Fruit fly (Drosophila melanogaster) whole organism, embryonic: ENCODE results near the gene CG11370.

Experiments
- Antp ChIP-seq: fragments of 200-800 bp; sonication (Bioruptor generic); optimal IDR thresholded peaks from 3 replicates; lab custom pipeline; 2016; ENCODE audit warnings: missing biosample characterization, missing genetic modification characterization
- BEAF-32 ChIP-seq: fragments of 200-800 bp; sonication (Bioruptor generic); optimal IDR thresholded peaks from 3 replicates; lab custom pipeline; 2017; ENCODE audit warnings: missing biosample characterization, missing genetic modification characterization, mild to moderate bottlenecking, moderate library complexity, missing genetic modification reagents
- CG10543 ChIP-seq: fragments of 200-800 bp; sonication (Bioruptor generic); optimal IDR thresholded peaks from 3 replicates; lab custom pipeline; 2017; ENCODE audit warnings: missing biosample characterization, mild to moderate bottlenecking, missing genetic modification characterization, moderate library complexity
- CG11398 ChIP-seq: fragments of 200-800 bp; sonication (Bioruptor generic); optimal IDR thresholded peaks from 2 replicates; lab custom pipeline; 2016; ENCODE audit warnings: missing biosample characterization, missing genetic modification characterization
- CG11560 ChIP-seq: fragments of 200-800 bp; sonication (Bioruptor generic); IDR thresholded peaks from 3 replicates; pipeline ENCODE4 v1.3.6; 2022; ENCODE audit warnings: missing biosample characterization, missing genetic modification characterization
- CG12942 ChIP-seq: fragments of 200-800 bp; sonication (Bioruptor generic); optimal IDR thresholded peaks from 3 replicates; lab custom pipeline; 2016; ENCODE audit warnings: missing biosample characterization, missing genetic modification characterization
- CG13296 ChIP-seq: fragments of 200-800 bp; sonication (Bioruptor generic); optimal IDR thresholded peaks from 3 replicates; lab custom pipeline; 2018; ENCODE audit warnings: missing biosample characterization, mild to moderate bottlenecking, missing genetic modification characterization
- CG16815 ChIP-seq: fragments of 200-800 bp; sonication (Bioruptor generic); optimal IDR thresholded peaks from 3 replicates; lab custom pipeline; 2017; ENCODE audit warnings: missing biosample characterization, mild to moderate bottlenecking, missing genetic modification characterization
- CG18619 ChIP-seq: fragments of 200-800 bp; sonication (Bioruptor generic); optimal IDR thresholded peaks from 3 replicates; lab custom pipeline; 2017; ENCODE audit warnings: missing biosample characterization, mild to moderate bottlenecking, missing genetic modification characterization
- CG2120 ChIP-seq: fragments of 200-800 bp; sonication (Bioruptor generic); optimal IDR thresholded peaks from 3 replicates; lab custom pipeline; 2016; ENCODE audit warnings: missing biosample characterization, missing genetic modification characterization
- CG2202 ChIP-seq: fragments of 200-800 bp; sonication (Bioruptor generic); optimal IDR thresholded peaks from 2 replicates; lab custom pipeline; 2018; ENCODE audit warnings: missing biosample characterization, mild to moderate bottlenecking, missing genetic modification characterization
- CG3065 ChIP-seq: fragments of 200-800 bp; sonication (Bioruptor generic); optimal IDR thresholded peaks from 2 replicates; lab custom pipeline; 2016; ENCODE audit warnings: missing biosample characterization, missing genetic modification characterization
- CG3407 ChIP-seq: fragments of 200-800 bp; sonication (Bioruptor generic); optimal IDR thresholded peaks from 2 replicates; lab custom pipeline; 2018; ENCODE audit warnings: missing biosample characterization, mild to moderate bottlenecking, missing genetic modification characterization
- CG3995 ChIP-seq: fragments of 200-800 bp; sonication (Bioruptor generic); optimal IDR thresholded peaks from 3 replicates; lab custom pipeline; 2016; ENCODE audit warnings: missing biosample characterization, missing genetic modification characterization
- CG4820 ChIP-seq: fragments of 200-800 bp; sonication (Bioruptor generic); optimal IDR thresholded peaks from 3 replicates; lab custom pipeline; 2016; ENCODE audit warnings: missing biosample characterization, missing genetic modification characterization
- CG7357 ChIP-seq: fragments of 200-800 bp; sonication (Bioruptor generic); IDR thresholded peaks from 3 replicates; pipeline ENCODE4 v1.3.6; 2022; ENCODE audit warnings: missing biosample characterization, missing genetic modification characterization
- CG9215 ChIP-seq: fragments of 200-800 bp; sonication (Bioruptor generic); IDR thresholded peaks from 2 replicates; pipeline ENCODE4 v1.3.6; 2022; ENCODE audit warnings: missing biosample characterization, missing genetic modification characterization
- CTCF ChIP-seq: fragments of 200-800 bp; sonication (Bioruptor generic); optimal IDR thresholded peaks from 2 replicates; lab custom pipeline; 2017; ENCODE audit warnings: missing biosample characterization, mild to moderate bottlenecking, missing genetic modification characterization, moderate library complexity
- Dad ChIP-seq: fragments of 200-800 bp; sonication (Bioruptor generic); optimal IDR thresholded peaks from 3 replicates; lab custom pipeline; 2016; ENCODE audit warnings: missing biosample characterization, missing genetic modification characterization
- Dref ChIP-seq: fragments of 200-800 bp; sonication (Bioruptor generic); IDR thresholded peaks from 2 replicates; pipeline ENCODE4 v1.3.6; 2022; ENCODE audit warnings: missing biosample characterization, missing genetic modification characterization
- E2f1 ChIP-seq: fragments of 200-800 bp; sonication (Bioruptor generic); IDR thresholded peaks from 2 replicates; pipeline ENCODE4 v1.3.6; 2022; ENCODE audit warnings: missing biosample characterization, missing genetic modification characterization
- HLH4C ChIP-seq: fragments of 200-800 bp; sonication (Bioruptor generic); IDR thresholded peaks from 3 replicates; pipeline ENCODE4 v1.3.6; 2022; ENCODE audit warnings: missing biosample characterization, missing genetic modification characterization; ENCODE audit not compliant: partially characterized antibody
- Hmr ChIP-seq: fragments of 200-800 bp; sonication (Bioruptor generic); optimal IDR thresholded peaks from 3 replicates; lab custom pipeline; 2017; ENCODE audit warnings: mild to moderate bottlenecking, missing biosample characterization, missing genetic modification reagents, missing genetic modification characterization
- Hsf ChIP-seq: fragments of 200-800 bp; sonication (Bioruptor generic); optimal IDR thresholded peaks from 3 replicates; lab custom pipeline; 2016; ENCODE audit warnings: missing biosample characterization, missing genetic modification characterization
- Mad ChIP-seq: fragments of 200-800 bp; sonication (Bioruptor generic); optimal IDR thresholded peaks from 2 replicates; lab custom pipeline; 2016; ENCODE audit warnings: missing biosample characterization, missing genetic modification characterization
- Meics ChIP-seq: fragments of 200-800 bp; sonication (Bioruptor generic); optimal IDR thresholded peaks from 2 replicates; lab custom pipeline; 2017; ENCODE audit warnings: missing biosample characterization, mild to moderate bottlenecking, missing genetic modification characterization
- NC2β ChIP-seq: fragments of 200-800 bp; sonication (Bioruptor generic); optimal IDR thresholded peaks from 2 replicates; lab custom pipeline; 2016; ENCODE audit warnings: missing biosample characterization, missing genetic modification characterization
- Sox102F ChIP-seq: fragments of 200-800 bp; sonication (Bioruptor generic); optimal IDR thresholded peaks from 2 replicates; lab custom pipeline; 2018; ENCODE audit warnings: missing biosample characterization, mild to moderate bottlenecking, missing genetic modification characterization, moderate library complexity
- Ssrp ChIP-seq: fragments of 200-800 bp; sonication (Bioruptor generic); optimal IDR thresholded peaks from 2 replicates; lab custom pipeline; 2018; ENCODE audit warnings: missing biosample characterization, mild to moderate bottlenecking, missing genetic modification characterization, moderate library complexity
- abd-A ChIP-seq: fragments of 200-800 bp; sonication (Bioruptor generic); optimal IDR thresholded peaks from 3 replicates; lab custom pipeline; 2019; ENCODE audit warnings: missing biosample characterization, mild to moderate bottlenecking, missing genetic modification characterization, moderate library complexity
- cad ChIP-seq: fragments of >200 bp; optimal IDR thresholded peaks from 2 replicates; lab custom pipeline; 2017; ENCODE audit warnings: missing biosample characterization, missing genetic modification characterization
- cato ChIP-seq: fragments of 200-800 bp; sonication (Bioruptor generic); optimal IDR thresholded peaks from 2 replicates; lab custom pipeline; 2016; ENCODE audit warnings: missing biosample characterization, missing genetic modification characterization, borderline replicate concordance
- disco-r ChIP-seq: fragments of 200-800 bp; sonication (Bioruptor generic); optimal IDR thresholded peaks from 2 replicates; lab custom pipeline; 2016; ENCODE audit warnings: missing biosample characterization, missing genetic modification characterization
- en ChIP-seq: fragments of 200-800 bp; sonication (Bioruptor generic); optimal IDR thresholded peaks from 2 replicates; lab custom pipeline; 2016; ENCODE audit warnings: missing biosample characterization, missing genetic modification characterization
- fru ChIP-seq: fragments of >200 bp; optimal IDR thresholded peaks from 2 replicates; lab custom pipeline; 2017
- her ChIP-seq: fragments of 200-800 bp; sonication (Bioruptor generic); optimal IDR thresholded peaks from 2 replicates; lab custom pipeline; 2016; ENCODE audit warnings: missing biosample characterization, missing genetic modification characterization
- kay ChIP-seq: fragments of 200-800 bp; sonication (Bioruptor generic); optimal IDR thresholded peaks from 2 replicates; lab custom pipeline; 2016; ENCODE audit warnings: missing biosample characterization, missing genetic modification characterization
- lmd ChIP-seq: fragments of 200-800 bp; sonication (Bioruptor generic); IDR thresholded peaks from 2 replicates; pipeline ENCODE4 v1.3.6; 2022; ENCODE audit warnings: missing biosample characterization, missing genetic modification characterization
- nerfin-1 ChIP-seq: fragments of 200-800 bp; sonication (Bioruptor generic); optimal IDR thresholded peaks from 3 replicates; lab custom pipeline; 2019; ENCODE audit warnings: missing biosample characterization, mild to moderate bottlenecking, missing genetic modification characterization, moderate library complexity
- pan ChIP-seq, 4 experiments: fragments of >200 bp in 3 of 4; fragments of 200-800 bp in 1 of 4; sonication (Bioruptor generic) in 1 of 4; optimal IDR thresholded peaks in 3 of 4; IDR thresholded peaks in 1 of 4; 2 replicates each; pipeline versions ENCODE4 v1.3.6 to Lab custom; 2017 to 2022; ENCODE audit warnings: missing biosample characterization in 2 of 4, missing genetic modification characterization in 2 of 4, mixed read lengths in 1 of 4
- pros ChIP-seq: fragments of 200-800 bp; sonication (Bioruptor generic); optimal IDR thresholded peaks from 3 replicates; lab custom pipeline; 2019; ENCODE audit warnings: missing biosample characterization, mild to moderate bottlenecking, missing genetic modification characterization, moderate library complexity
- seq ChIP-seq: fragments of 200-800 bp; sonication (Bioruptor generic); IDR thresholded peaks from 2 replicates; pipeline ENCODE4 v1.3.6; 2022; ENCODE audit warnings: missing biosample characterization, missing genetic modification characterization
- sr ChIP-seq: fragments of 200-800 bp; sonication (Bioruptor generic); IDR thresholded peaks from 3 replicates; pipeline ENCODE4 v1.3.6; 2022; ENCODE audit warnings: missing biosample characterization, missing genetic modification characterization
- tna ChIP-seq: fragments of 200-800 bp; sonication (Bioruptor generic); IDR thresholded peaks from 2 replicates; pipeline ENCODE4 v1.3.6; 2022; ENCODE audit warnings: missing biosample characterization, missing genetic modification characterization; ENCODE audit not compliant: partially characterized antibody
- unc-4 ChIP-seq: fragments of 200-800 bp; sonication (Bioruptor generic); IDR thresholded peaks from 2 replicates; pipeline ENCODE4 v1.3.6; 2022; ENCODE audit warnings: missing biosample characterization, missing genetic modification characterization; ENCODE audit not compliant: partially characterized antibody
- vnd ChIP-seq: fragments of 200-800 bp; sonication (Bioruptor generic); IDR thresholded peaks from 3 replicates; pipeline ENCODE4 v1.3.6; 2022; ENCODE audit warnings: missing biosample characterization, missing genetic modification characterization; ENCODE audit not compliant: partially characterized antibody
- wor ChIP-seq: fragments of 200-800 bp; sonication (Bioruptor generic); IDR thresholded peaks from 2 replicates; pipeline ENCODE4 v1.3.6; 2022; ENCODE audit warnings: missing biosample characterization, missing genetic modification characterization
- z ChIP-seq: fragments of 200-800 bp; sonication (Bioruptor generic); IDR thresholded peaks from 3 replicates; pipeline ENCODE4 v1.3.6; 2022; ENCODE audit warnings: missing biosample characterization, missing genetic modification characterization

CG11370 gene

DNA sequence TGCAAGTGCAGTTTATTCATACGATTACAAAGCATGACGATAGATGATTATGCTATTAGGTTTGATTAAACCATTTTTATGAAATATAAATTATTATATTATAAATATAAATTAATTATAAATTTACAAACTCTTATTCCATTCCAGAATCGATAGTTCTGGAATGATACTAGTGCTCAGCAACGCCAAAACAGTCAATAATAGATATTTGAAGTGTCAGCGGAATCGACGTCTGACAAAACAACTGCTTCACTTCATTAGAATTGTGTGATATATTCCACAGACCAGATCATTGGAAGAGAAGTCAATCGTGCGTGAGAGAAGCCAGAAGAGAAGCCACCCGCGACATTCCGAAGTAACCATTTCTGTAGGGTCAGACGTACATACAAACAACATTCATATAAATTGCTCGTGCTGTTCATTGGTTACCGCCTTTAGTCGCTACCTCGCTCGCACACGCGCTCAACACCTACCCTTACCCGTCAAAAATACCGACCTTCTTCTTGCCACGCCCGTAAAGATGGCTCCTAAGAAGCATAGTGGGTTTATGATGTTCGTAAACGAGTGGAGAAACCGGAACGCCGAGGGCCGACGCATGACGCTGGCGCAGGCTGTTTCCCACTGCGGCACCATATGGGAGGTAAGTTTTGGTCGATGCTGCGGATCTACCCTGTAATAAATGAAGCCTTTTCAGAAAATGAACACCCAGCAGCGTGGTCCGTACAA is 12.3 kb downstream of the CG11370 start (continued):
- TF ChIP-seq CG3065 (peak; percentile 40), Antp (GFP tag; lab: Kevin White, UChicago) (no peak), abd-A (tag; lab: Kevin White, UChicago) (no peak), CG7357 (GFP tag; lab: Robert Waterston, UW) (peak; percentile 33; the same call in 1 of the 3 replicates), unc-4 (GFP tag; lab: Robert Waterston, UW) (no peak), Mad (GFP tag; lab: Kevin White, UChicago) (no peak), disco-r (GFP tag; lab: Kevin White, UChicago) (no peak), en (GFP tag; lab: Kevin White, UChicago) (no peak), seq (peak; percentile 59; the same call in 1 of the 2 replicates), nerfin-1 (tag; lab: Kevin White, UChicago) (no peak), Hsf (no peak), lmd (GFP tag; lab: Robert Waterston, UW) (no peak), tna (GFP tag; lab: Robert Waterston, UW) (no peak), Hmr (GFP tag; lab: Kevin White, UChicago) (no peak), Ssrp (tag; lab: Kevin White, UChicago) (no peak), cato (GFP tag; lab: Kevin White, UChicago) (no peak), CG16815 (GFP tag; lab: Kevin White, UChicago) (no peak), NC2β (GFP tag; lab: Kevin White, UChicago) (no peak), CG4820 (GFP tag; lab: Kevin White, UChicago) (no peak)

dm6 chr3L:22727739-22728335 is 15.9 kb downstream of the CG11370 start, which contains the start of the genes CG14450 and CG11367:
TSS of gene CG14450 (minus strand) at chr3L:22727789.
TSS of gene CG11367 (plus strand) at chr3L:22728111.
- TF ChIP-seq CG2120 (GFP tag; lab: Kevin White, UChicago) (peak; percentile 10), CG11398 (GFP tag; lab: Kevin White, UChicago) (no peak), CG3995 (GFP tag; lab: Kevin White, UChicago) (peak; percentile 86), cad (GFP tag; lab: Kevin White, UChicago) (peak; percentile 1), CG9215 (GFP tag; lab: Robert Waterston, UW) (no peak), fru (lab: Kevin White, UChicago) (no peak), Sox102F (no peak), CG12942 (GFP tag; lab: Kevin White, UChicago) (no peak), E2f1 (no peak), wor (no peak), CG2202 (tag; lab: Kevin White, UChicago) (no peak), Meics (peak; percentile 18), CG16815 (GFP tag; lab: Kevin White, UChicago) (no peak), kay (GFP tag; lab: Kevin White, UChicago) (no peak), CTCF (peak; percentile 11), CG10543 (peak; percentile 61), Dref (GFP tag; lab: Robert Waterston, UW) (peak; percentile 61), Dad (GFP tag; lab: Kevin White, UChicago) (no peak), CG18619 (peak; percentile 23), sr (GFP tag; lab: Robert Waterston, UW) (peak; percentile 57; the same call in 1 of the 3 replicates), CG13296 (GFP tag; lab: Kevin White, UChicago) (peak; percentile 20), HLH4C (GFP tag; lab: Robert Waterston, UW) (peak; percentile 62), pan (optimal IDR thresholded peaks at IDR 0.05; lab: Kevin White, UChicago) (no peak), pan (GFP tag; optimal IDR thresholded peaks at IDR 0.05 in 1 of 2, IDR thresholded peaks at IDR 0.05 in 1 of 2) (no peak), CG11560 (tag; lab: Robert Waterston, UW) (no peak), pros (no peak), BEAF-32 (GFP tag; lab: Kevin White, UChicago) (peak; percentile 75), vnd (GFP tag; lab: Robert Waterston, UW) (peak; percentile 48; the same call in 1 of the 3 replicates), CG3407 (no peak), her (GFP tag; lab: Kevin White, UChicago) (no peak), z (GFP tag; lab: Robert Waterston, UW) (no peak)
